Fruit fly (Drosophila melanogaster): ENCODE results near the gene ich.

DNA sequence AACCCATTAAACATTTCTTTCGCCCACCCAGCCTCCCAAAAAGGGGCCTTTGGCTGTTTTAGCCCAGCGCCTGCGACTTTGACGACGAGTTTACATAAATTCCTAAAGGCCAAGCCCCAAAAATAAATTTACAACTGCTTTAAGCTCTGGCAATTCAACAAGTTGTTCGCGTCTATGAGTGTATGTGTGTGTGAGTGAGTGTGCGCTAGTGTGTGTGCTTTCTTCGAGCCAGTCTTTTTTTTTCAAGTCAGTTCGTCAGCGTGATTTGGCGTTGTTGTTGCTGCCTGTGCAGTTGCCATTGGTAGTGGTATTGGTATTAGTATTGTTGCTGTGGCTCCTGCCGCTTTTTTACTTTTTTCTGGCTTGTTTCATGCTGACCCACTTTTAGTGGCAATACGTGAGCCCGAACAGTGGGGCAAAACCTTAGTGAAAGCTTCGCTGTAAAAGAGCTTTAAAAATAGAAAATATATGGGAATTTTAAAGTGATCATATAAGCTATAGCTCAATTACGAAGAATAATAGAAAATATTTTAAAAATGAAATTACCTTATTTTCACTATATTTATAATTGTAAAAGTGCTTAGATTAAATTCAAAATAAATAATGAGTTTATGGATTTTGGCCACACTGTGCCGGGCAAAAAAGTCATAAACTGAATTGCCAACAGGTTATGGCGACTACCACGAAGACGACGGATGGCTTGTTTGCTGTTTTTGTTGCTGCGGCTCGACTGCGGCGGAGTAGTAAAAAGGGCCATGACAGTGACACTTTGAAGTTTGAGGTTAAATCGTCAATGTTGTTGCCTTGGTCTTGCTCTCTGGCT is 17.1 kb downstream of the ich start:
- peak; percentile 87 for TF ChIP-seq EcR (GFP tag; optimal IDR thresholded peaks at IDR 0.05)
- peak; percentile 89 for TF ChIP-seq CG14655 (GFP tag; optimal IDR thresholded peaks at IDR 0.05)
- peak; percentile 94 for TF ChIP-seq CG8159 (tag; optimal IDR thresholded peaks at IDR 0.05)
- TF ChIP-seq rn (GFP tag; IDR thresholded peaks at IDR 0.05): peak; percentile 57
- peak; percentile 74 for TF ChIP-seq D1 (tag; optimal IDR thresholded peaks at IDR 0.05)
- peak; percentile 95 for TF ChIP-seq Pif1B (GFP tag; optimal IDR thresholded peaks at IDR 0.05)
- TF ChIP-seq fd96Ca (GFP tag; IDR thresholded peaks at IDR 0.05): peak; percentile 79
- peak; percentile 79 for TF ChIP-seq CG34367 (tag; optimal IDR thresholded peaks at IDR 0.05)
- peak; percentile 92 for TF ChIP-seq CG15710 (tag; optimal IDR thresholded peaks at IDR 0.05)

Measured in whole organism, pupa.